Fruit fly (Drosophila melanogaster): ENCODE measurements around the gene rump.

rump gene

dm6 chr3R:9496748-9497147 lies 13.4 kb downstream of the rump start (continued):
- TF ChIP-seq Tbp (GFP tag; optimal IDR thresholded peaks at IDR 0.05), result no peak
- TF ChIP-seq sqz (GFP tag; optimal IDR thresholded peaks at IDR 0.05), result no peak
- peak; percentile 100 for TF ChIP-seq Ets65A (GFP tag)
- TF ChIP-seq CG34422 (GFP tag; IDR thresholded peaks at IDR 0.05), result 0 out of 3 replicates have a peak, but pooled peaks have one; percentile 8
- peak; percentile 63 for TF ChIP-seq CG13424 (tag; optimal IDR thresholded peaks at IDR 0.05)
- TF ChIP-seq gro (GFP tag; optimal IDR thresholded peaks at IDR 0.05), result peak; percentile 95
- TF ChIP-seq CG33213 (GFP tag; optimal IDR thresholded peaks at IDR 0.05), result peak; percentile 90
- no peak for TF ChIP-seq CG6813 (GFP tag; optimal IDR thresholded peaks at IDR 0.05)
- TF ChIP-seq ase (GFP tag; IDR thresholded peaks at IDR 0.05), result no peak
- TF ChIP-seq CG14667 (GFP tag; IDR thresholded peaks at IDR 0.05), result no peak
- TF ChIP-seq CG11723 (GFP tag; optimal IDR thresholded peaks at IDR 0.05), result peak; percentile 19
- TF ChIP-seq fru (optimal IDR thresholded peaks at IDR 0.05), result no peak
- TF ChIP-seq CG12299 (tag; optimal IDR thresholded peaks at IDR 0.05), result peak; percentile 17
- no peak; the same call in 2 of the 3 replicates for TF ChIP-seq Aef1 (GFP tag; IDR thresholded peaks at IDR 0.05)
- no peak for TF ChIP-seq CG15479 (GFP tag; optimal IDR thresholded peaks at IDR 0.05)
- peak; percentile 12 for TF ChIP-seq CG10979 (tag; optimal IDR thresholded peaks at IDR 0.05)
- TF ChIP-seq wor (GFP tag; IDR thresholded peaks at IDR 0.05), result no peak
- TF ChIP-seq btn (GFP tag; optimal IDR thresholded peaks at IDR 0.05), result no peak
- no peak for TF ChIP-seq CG11695 (GFP tag; IDR thresholded peaks at IDR 0.05)
- TF ChIP-seq dan (GFP tag; IDR thresholded peaks at IDR 0.05), result no peak
- peak; percentile 35; the same call in 1 of the 2 replicates for TF ChIP-seq inv (GFP tag; IDR thresholded peaks at IDR 0.05; ENCODE audit: partially characterized antibody)
- TF ChIP-seq CG10267 (tag; optimal IDR thresholded peaks at IDR 0.05), result peak; percentile 99
- TF ChIP-seq Elba2 (GFP tag; optimal IDR thresholded peaks at IDR 0.05), result peak; percentile 4
- peak; percentile 51 for TF ChIP-seq emc (GFP tag; optimal IDR thresholded peaks at IDR 0.05)
- peak; percentile 74 for TF ChIP-seq pnt (GFP tag; optimal IDR thresholded peaks at IDR 0.05)
- no peak for TF ChIP-seq Ravus (GFP tag; IDR thresholded peaks at IDR 0.05)
- TF ChIP-seq CG1024 (GFP tag; IDR thresholded peaks at IDR 0.05), result no peak
- TF ChIP-seq Side (GFP tag; optimal IDR thresholded peaks at IDR 0.05), result peak; percentile 89
- TF ChIP-seq CG16863 (GFP tag; optimal IDR thresholded peaks at IDR 0.05), result peak; percentile 42

dm6 chr3R:9494627-9495009 lies 15.5 kb downstream of the rump start, which contains the start of gene phu:
TSS of gene phu (plus strand) at chr3R:9494801.
- peak in 1 of 2 experiments; percentile 42 for TF ChIP-seq Pdp1 (GFP tag; optimal IDR thresholded peaks at IDR 0.05)
- TF ChIP-seq HHEX (GFP tag; optimal IDR thresholded peaks at IDR 0.05), result no peak
- TF ChIP-seq CG7786 (GFP tag; optimal IDR thresholded peaks at IDR 0.05), result no peak
- no peak for TF ChIP-seq CG12769 (tag; optimal IDR thresholded peaks at IDR 0.05)
- peak; percentile 1 for TF ChIP-seq sug (tag; optimal IDR thresholded peaks at IDR 0.05)
- TF ChIP-seq Hr78 (GFP tag; optimal IDR thresholded peaks at IDR 0.05), result peak in 1 of 2 experiments; percentile 39
- no peak for TF ChIP-seq CG15073 (GFP tag; optimal IDR thresholded peaks at IDR 0.05)
- TF ChIP-seq CG33213 (GFP tag; optimal IDR thresholded peaks at IDR 0.05), result no peak
- no peak for TF ChIP-seq tin (GFP tag; optimal IDR thresholded peaks at IDR 0.05)
- TF ChIP-seq CG2199 (GFP tag; IDR thresholded peaks at IDR 0.05), result 0 out of 3 replicates have a peak, but pooled peaks have one; percentile 9
- no peak for TF ChIP-seq Blimp-1 (GFP tag; optimal IDR thresholded peaks at IDR 0.05)
- TF ChIP-seq CG17912 (GFP tag; optimal IDR thresholded peaks at IDR 0.05), result no peak
- TF ChIP-seq ham (GFP tag; IDR thresholded peaks at IDR 0.05), result no peak
- TF ChIP-seq fd3F (GFP tag; optimal IDR thresholded peaks at IDR 0.05), result no peak
- TF ChIP-seq slp2 (GFP tag; optimal IDR thresholded peaks at IDR 0.05), result no peak
- no peak for TF ChIP-seq vnd (GFP tag; IDR thresholded peaks at IDR 0.05; ENCODE audit: partially characterized antibody)
- TF ChIP-seq phol (tag; optimal IDR thresholded peaks at IDR 0.05), result no peak
- TF ChIP-seq CG31365 (tag; optimal IDR thresholded peaks at IDR 0.05), result no peak
- no peak for TF ChIP-seq pb (GFP tag; optimal IDR thresholded peaks at IDR 0.05)
- TF ChIP-seq Taf1 (GFP tag; IDR thresholded peaks at IDR 0.05), result no peak
- TF ChIP-seq en (GFP tag; optimal IDR thresholded peaks at IDR 0.05), result no peak
- no peak for TF ChIP-seq btn (GFP tag; optimal IDR thresholded peaks at IDR 0.05)
- TF ChIP-seq CG31441 (GFP tag; IDR thresholded peaks at IDR 0.05), result no peak
- no peak for TF ChIP-seq ato (GFP tag; IDR thresholded peaks at IDR 0.05; ENCODE audit: partially characterized antibody)
- TF ChIP-seq CG7839 (tag; optimal IDR thresholded peaks at IDR 0.05), result peak; percentile 24
- TF ChIP-seq CG11085 (GFP tag; IDR thresholded peaks at IDR 0.05), result no peak
